Worm (Caenorhabditis elegans): ENCODE measurements around the gene Y24D9A.6.

DNA sequence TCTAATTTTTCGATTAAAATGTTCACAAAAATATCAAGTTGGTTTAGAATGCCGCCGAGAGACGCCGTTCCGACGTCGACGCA lies 46.9 kb upstream of the Y24D9A.6 start, which contains the start of gene chat-1:
- TF ChIP-seq ama-1 (optimal IDR thresholded peaks at IDR 0.05) (peak; percentile 11), ceh-36 (tag; optimal IDR thresholded peaks at IDR 0.05) (no peak), flt-1 (GFP tag; IDR thresholded peaks at IDR 0.05) (no peak), tbx-11 (GFP tag; IDR thresholded peaks at IDR 0.05) (no peak), F13C5.2 (tag; optimal IDR thresholded peaks at IDR 0.05) (no peak), pes-1 (GFP tag; IDR thresholded peaks at IDR 0.05) (no peak), B0310.2 (tag; optimal IDR thresholded peaks at IDR 0.05) (no peak), tra-4 (tag; optimal IDR thresholded peaks at IDR 0.05) (no peak), sea-1 (GFP tag; conservative IDR thresholded peaks at IDR 0.05) (0 out of 2 replicates have a peak, but pooled peaks have one; percentile 16), aly-1 (tag; optimal IDR thresholded peaks at IDR 0.05) (no peak), tbx-37 (GFP tag; conservative IDR thresholded peaks at IDR 0.05) (no peak), ceh-13 (GFP tag; optimal IDR thresholded peaks at IDR 0.05) (no peak), hnd-1 (tag; optimal IDR thresholded peaks at IDR 0.05) (no peak), ets-7 (tag; optimal IDR thresholded peaks at IDR 0.05) (no peak)
